Worm (Caenorhabditis elegans): ENCODE results near the gene C29F9.6.

ce11 chrIII:89155-89554 lies 25.5 kb upstream of the C29F9.6 start:
- TF ChIP-seq dpl-1 (GFP tag; optimal IDR thresholded peaks at IDR 0.05), result peak in 2 of 3 experiments; percentile 14 to 19
- no peak for TF ChIP-seq unc-62 (GFP tag; optimal IDR thresholded peaks at IDR 0.05)
- TF ChIP-seq fkh-10 (GFP tag; optimal IDR thresholded peaks at IDR 0.05), result no peak
- peak; percentile 15 to 56 for TF ChIP-seq lin-35 (GFP tag; optimal IDR thresholded peaks at IDR 0.05)
- TF ChIP-seq nhr-19 (GFP tag; conservative IDR thresholded peaks at IDR 0.05), result peak; percentile 59
- no peak for TF ChIP-seq nhr-76 (tag; optimal IDR thresholded peaks at IDR 0.05)
- TF ChIP-seq ama-1 (optimal IDR thresholded peaks at IDR 0.05), result peak; percentile 43
- TF ChIP-seq lin-15B (tag; optimal IDR thresholded peaks at IDR 0.05), result peak; percentile 2
- peak; percentile 42 for TF ChIP-seq nhr-77 (tag; optimal IDR thresholded peaks at IDR 0.05)
